Worm (Caenorhabditis elegans) whole organism, L3 larva: Measurements from ENCODE around the gene fbxa-19.
A peak's percentile ranks its signal among the peaks of the same experiment; 100 is the strongest.
"Not testable (repeated sequence)": the region's sequence is repeated elsewhere in the genome, so short reads cannot be mapped to it uniquely, and the experiment has no call there.

ENCODE experiments used
- ama-1 ChIP-seq: fragments of 150-350 bp; optimal IDR thresholded peaks from 2 replicates; lab custom pipeline; 2018
- ceh-28 ChIP-seq: fragments of 150-350 bp; optimal IDR thresholded peaks from 2 replicates; lab custom pipeline; 2014; ENCODE audit warnings: missing biosample characterization, missing genetic modification reagents, missing genetic modification characterization
- ceh-82 ChIP-seq: fragments of 150-350 bp; optimal IDR thresholded peaks from 2 replicates; lab custom pipeline; 2014; ENCODE audit warnings: missing biosample characterization, missing genetic modification characterization
- ceh-9 ChIP-seq: sonication (generic microtip); optimal IDR thresholded peaks from 2 replicates; lab custom pipeline; 2018; ENCODE audit warnings: missing biosample characterization, missing genetic modification characterization
- daf-12 ChIP-seq: fragments of 150-350 bp; optimal IDR thresholded peaks from 2 replicates; lab custom pipeline; 2014; ENCODE audit warnings: missing biosample characterization, missing genetic modification reagents, missing genetic modification characterization
- egl-5 ChIP-seq: fragments of 150-350 bp; optimal IDR thresholded peaks from 2 replicates; lab custom pipeline; 2017; ENCODE audit warnings: missing biosample characterization, missing genetic modification reagents, missing genetic modification characterization, inconsistent platforms
- elt-2 ChIP-seq: sonication (generic microtip); optimal IDR thresholded peaks from 2 replicates; lab custom pipeline; 2016; ENCODE audit warnings: missing genetic modification reagents, mild to moderate bottlenecking, missing genetic modification characterization, missing compliant biosample characterization
- eor-1 ChIP-seq, 2 experiments: fragments of 150-350 bp; optimal IDR thresholded peaks; 2 replicates each; lab custom pipeline; 2014 to 2018; ENCODE audit warnings: missing biosample characterization in 2 of 2, missing genetic modification characterization in 2 of 2
- fos-1 ChIP-seq: fragments of 150-350 bp; optimal IDR thresholded peaks from 2 replicates; lab custom pipeline; 2014; ENCODE audit warnings: missing biosample characterization, missing genetic modification characterization
- jun-1 ChIP-seq: fragments of 150-350 bp; optimal IDR thresholded peaks from 2 replicates; lab custom pipeline; 2014; ENCODE audit warnings: missing biosample characterization, missing genetic modification reagents, missing genetic modification characterization
- lin-15B ChIP-seq: fragments of 150-350 bp; optimal IDR thresholded peaks from 2 replicates; lab custom pipeline; 2014; ENCODE audit warnings: missing biosample characterization, missing genetic modification characterization
- mml-1 ChIP-seq: fragments of 150-350 bp; sonication (generic microtip); optimal IDR thresholded peaks from 3 replicates; lab custom pipeline; 2014; ENCODE audit warnings: missing biosample characterization, missing genetic modification characterization
- nhr-11 ChIP-seq: fragments of 150-350 bp; optimal IDR thresholded peaks from 2 replicates; lab custom pipeline; 2014; ENCODE audit warnings: missing biosample characterization, missing genetic modification characterization
- nhr-12 ChIP-seq: fragments of 150-350 bp; optimal IDR thresholded peaks from 2 replicates; lab custom pipeline; 2014; ENCODE audit warnings: missing biosample characterization, missing genetic modification characterization
- nhr-23 ChIP-seq: fragments of 150-350 bp; optimal IDR thresholded peaks from 2 replicates; lab custom pipeline; 2014; ENCODE audit warnings: missing biosample characterization, missing genetic modification reagents, missing genetic modification characterization
- nhr-28 ChIP-seq: fragments of 150-350 bp; optimal IDR thresholded peaks from 2 replicates; lab custom pipeline; 2014; ENCODE audit warnings: missing biosample characterization, missing genetic modification characterization
- nhr-77 ChIP-seq: fragments of 150-350 bp; optimal IDR thresholded peaks from 2 replicates; lab custom pipeline; 2014; ENCODE audit warnings: missing biosample characterization, missing genetic modification characterization
- pqm-1 ChIP-seq: fragments of 150-350 bp; optimal IDR thresholded peaks from 2 replicates; lab custom pipeline; 2017; ENCODE audit warnings: missing biosample characterization, missing genetic modification characterization, inconsistent platforms
- sea-2 ChIP-seq: fragments of 150-350 bp; sonication (generic microtip); optimal IDR thresholded peaks from 4 replicates; lab custom pipeline; 2014; ENCODE audit warnings: missing biosample characterization, missing genetic modification reagents, missing genetic modification characterization
- tbx-2 ChIP-seq: sonication (generic microtip); optimal IDR thresholded peaks from 2 replicates; lab custom pipeline; 2016; ENCODE audit warnings: mild to moderate bottlenecking, missing genetic modification characterization, missing compliant biosample characterization
- zag-1 ChIP-seq: fragments of 150-350 bp; optimal IDR thresholded peaks from 2 replicates; lab custom pipeline; 2014; ENCODE audit warnings: missing biosample characterization, missing genetic modification characterization
- ztf-4 ChIP-seq: fragments of 150-350 bp; optimal IDR thresholded peaks from 2 replicates; lab custom pipeline; 2014; ENCODE audit warnings: missing biosample characterization, missing genetic modification characterization

Gene fbxa-19

DNA sequence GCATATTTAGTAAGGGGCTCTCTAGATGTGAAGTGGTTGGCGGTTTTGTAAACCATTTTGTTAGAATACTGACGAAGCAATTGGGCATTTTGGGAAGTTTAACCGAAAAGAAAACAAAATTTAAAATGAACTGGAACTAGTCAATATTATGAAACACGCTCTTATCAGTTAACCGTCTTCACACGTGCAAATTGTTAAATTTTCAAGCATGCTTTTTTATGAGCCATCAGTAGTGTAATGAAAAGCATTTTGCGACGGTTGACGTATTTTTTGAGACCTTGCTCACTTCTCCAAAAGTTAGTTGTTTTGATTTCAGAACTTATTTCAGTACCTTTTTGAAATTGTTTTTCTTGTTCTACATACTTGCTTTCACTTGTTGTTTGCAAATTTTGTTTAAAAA lies 34.1 kb downstream of the fbxa-19 start, which contains the start of gene fbxa-25:
TSS of gene fbxa-25 (minus strand) at position 138 of the 400 bp plus-strand sequence.
- TF ChIP-seq nhr-11 (no peak), nhr-77 (tag; lab: Kevin White, UChicago) (no peak), elt-2 (tag; lab: Kevin White, UChicago) (peak; percentile 38), jun-1 (tag; lab: Kevin White, UChicago) (no peak), mml-1 (tag; lab: Kevin White, UChicago) (no peak), tbx-2 (tag; lab: Kevin White, UChicago) (no peak)

DNA sequence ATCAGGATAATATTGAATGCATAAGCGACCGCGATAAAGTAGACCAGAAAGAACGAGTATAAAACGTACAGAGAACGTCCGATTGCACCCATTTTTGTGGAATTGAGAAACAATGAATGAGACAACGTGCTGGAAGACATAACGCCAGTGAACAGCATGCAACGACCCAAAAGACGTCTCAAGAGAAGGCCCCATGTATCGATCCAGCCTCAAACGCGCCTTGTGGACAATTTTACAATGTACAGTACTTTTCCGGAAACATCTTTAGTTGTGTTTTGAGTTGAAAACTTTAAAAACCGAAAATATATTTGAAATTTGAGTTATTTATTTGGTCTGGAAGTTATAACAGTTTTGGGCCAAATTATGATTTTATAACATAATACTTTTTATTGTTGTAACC lies 35.5 kb downstream of the fbxa-19 start, which contains the start of gene Y82E9BL.3:
TSS of gene Y82E9BL.3 (minus strand) at position 101 of the 400 bp plus-strand sequence.
- TF ChIP-seq nhr-12 (no peak), daf-12 (tag; lab: Kevin White, UChicago) (no peak), ama-1 (no peak), zag-1 (no peak), eor-1 (tag; optimal IDR thresholded peaks at IDR 0.05; lab: Kevin White, UChicago) (no peak), lin-15B (tag; lab: Kevin White, UChicago) (no peak), nhr-11 (no peak), nhr-28 (tag; lab: Kevin White, UChicago) (no peak), ceh-82 (no peak), fos-1 (tag; lab: Kevin White, UChicago) (no peak), egl-5 (tag; lab: Kevin White, UChicago) (no peak), nhr-77 (tag; lab: Kevin White, UChicago) (no peak), jun-1 (tag; lab: Kevin White, UChicago) (no peak), ceh-9 (tag; lab: Kevin White, UChicago) (no peak), sea-2 (GFP tag; lab: Kevin White, UChicago) (no peak)

DNA sequence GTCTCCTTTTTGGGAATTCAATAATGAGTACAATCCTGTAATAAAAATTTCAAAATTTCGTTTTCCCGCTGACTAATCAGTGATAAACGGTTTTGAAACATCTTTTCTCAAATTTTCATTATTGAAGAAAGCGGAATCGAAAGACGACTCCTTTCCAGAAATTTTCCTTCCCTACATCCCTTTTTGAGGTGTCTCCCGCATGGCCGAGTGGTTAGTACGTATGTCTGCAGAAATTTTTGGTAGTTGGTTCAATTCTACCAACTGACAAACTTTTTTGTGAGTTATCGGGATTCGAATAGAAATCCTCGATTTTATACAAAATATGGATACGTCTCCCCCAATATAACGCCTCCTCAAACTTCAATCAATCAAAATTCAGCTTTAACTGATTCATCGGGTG lies 39.3 kb downstream of the fbxa-19 start:
- TF ChIP-seq ceh-28 (tag; lab: Kevin White, UChicago): no peak
- TF ChIP-seq egl-5 (tag; lab: Kevin White, UChicago): no peak
- TF ChIP-seq, all 47 proteins: peak for 0

DNA sequence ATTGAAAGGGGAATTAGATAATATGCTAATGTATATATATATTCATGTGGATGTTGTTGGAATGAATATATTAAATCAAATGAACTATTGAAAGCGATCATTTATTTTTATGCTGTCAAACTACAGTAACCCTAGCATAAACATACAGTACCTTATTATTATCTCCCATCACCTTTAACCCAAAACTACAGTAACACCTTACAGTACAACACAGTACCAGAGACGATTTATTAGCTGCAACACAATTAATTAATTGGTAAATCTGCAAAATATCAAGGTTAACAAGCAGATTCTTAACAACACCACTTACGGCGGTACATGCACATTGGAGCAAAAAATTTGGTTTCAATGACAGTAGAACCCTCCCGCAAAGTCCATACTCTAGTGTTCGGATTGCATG lies 40.1 kb downstream of the fbxa-19 start, which contains the start of gene Y82E9BL.1:
TSS of gene Y82E9BL.1 (minus strand) at position 101 of the 400 bp plus-strand sequence.
- TF ChIP-seq ztf-4 (tag; lab: Kevin White, UChicago): no peak
- TF ChIP-seq mml-1 (tag; lab: Kevin White, UChicago): no peak
- TF ChIP-seq nhr-23 (tag; lab: Kevin White, UChicago): no peak
- no peak for TF ChIP-seq daf-12 (tag; lab: Kevin White, UChicago)
- no peak for TF ChIP-seq pqm-1 (tag; lab: Kevin White, UChicago)

DNA sequence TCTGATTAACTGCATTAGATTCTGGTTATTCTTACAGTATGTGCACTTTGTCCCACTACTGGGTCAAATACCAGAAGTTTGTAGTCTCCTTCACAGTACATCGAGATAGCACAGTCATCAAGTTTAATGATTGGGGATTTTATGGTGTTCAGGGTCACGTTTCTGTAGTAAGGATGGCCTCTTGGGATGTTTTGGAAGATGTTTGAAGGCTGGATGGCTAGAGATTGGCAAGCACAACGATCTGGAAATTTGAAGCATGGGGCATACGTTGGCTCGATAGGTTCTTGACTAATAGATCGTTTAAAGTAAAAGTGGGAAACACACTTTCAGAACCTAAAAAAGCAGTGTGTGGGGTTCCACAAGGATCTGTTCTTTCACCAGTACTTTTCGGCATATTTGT lies 42.8 kb downstream of the fbxa-19 start, which contains the start of gene Y82E9BR.8:
TSS of gene Y82E9BR.8 (minus strand) at position 101 of the 400 bp plus-strand sequence.
- TF ChIP-seq nhr-11; lin-15B (tag; lab: Kevin White, UChicago); ceh-82: not testable (repeated sequence)
- TF ChIP-seq, all 47 proteins: peak for 0; not testable (repeated sequence) for 47

DNA sequence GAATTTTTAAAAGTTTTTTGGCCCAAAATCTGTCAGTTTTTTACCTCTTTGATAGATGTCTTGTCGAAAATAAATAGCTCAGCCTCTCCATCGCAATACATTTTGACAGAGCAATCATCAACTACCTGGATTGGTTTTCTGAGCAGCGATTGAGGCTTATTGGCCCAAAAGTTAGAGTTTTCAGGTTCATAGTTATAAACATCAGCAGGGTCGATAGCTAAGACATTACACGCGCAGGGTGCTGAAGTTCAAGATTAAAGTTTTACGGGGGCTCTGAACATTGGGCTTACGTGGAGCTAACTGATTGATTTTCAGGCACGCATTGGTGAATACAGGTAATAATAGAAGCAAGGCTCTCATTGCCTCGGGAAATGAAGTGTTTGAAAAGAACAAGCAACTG lies 44.5 kb downstream of the fbxa-19 start, which contains the start of gene Y82E9BR.9:
TSS of gene Y82E9BR.9 (minus strand) at position 101 of the 400 bp plus-strand sequence.
- TF ChIP-seq ceh-28 (tag; lab: Kevin White, UChicago) (no peak), nhr-28 (tag; lab: Kevin White, UChicago) (no peak)
